Worm (Caenorhabditis elegans): ENCODE data around the gene msp-53.

DNA sequence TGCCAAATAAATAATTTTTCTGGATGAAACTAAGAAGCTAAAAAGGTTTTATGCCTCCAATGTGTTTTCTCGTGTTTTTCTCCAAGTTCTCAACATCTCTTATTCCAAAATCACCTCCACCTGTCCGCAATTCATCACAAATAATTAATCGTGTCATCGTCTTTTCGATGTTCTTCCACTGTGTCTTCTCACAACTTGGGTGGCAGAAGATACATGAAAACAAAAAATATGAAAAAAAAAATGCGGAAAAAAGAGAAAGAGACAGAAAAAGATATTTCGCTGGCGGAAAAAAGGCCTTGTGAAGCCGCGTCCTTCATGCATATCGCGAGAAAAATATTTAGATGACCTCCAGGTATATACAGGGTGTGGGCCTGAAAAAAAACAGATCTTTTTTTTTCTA, 9.0 kb upstream of the msp-53 start:
- TF ChIP-seq ama-1 (optimal IDR thresholded peaks at IDR 0.05) (no peak), tbx-37 (GFP tag; conservative IDR thresholded peaks at IDR 0.05) (no peak), F13C5.2 (tag; optimal IDR thresholded peaks at IDR 0.05) (no peak), aly-1 (tag; optimal IDR thresholded peaks at IDR 0.05) (no peak), ceh-13 (GFP tag; optimal IDR thresholded peaks at IDR 0.05) (no peak), ets-7 (tag; optimal IDR thresholded peaks at IDR 0.05) (no peak), tra-4 (tag; optimal IDR thresholded peaks at IDR 0.05) (no peak), pes-1 (GFP tag; IDR thresholded peaks at IDR 0.05) (no peak)
